Fruit fly (Drosophila melanogaster): Measurements from ENCODE around the gene tal-1A.

The tal-1A gene

dm6 chr3R:13812736-13813250 is at the start of gene tal-1A, which contains the start of the genes tal-2A, tal-3A and tal-AA (continued):
- TF ChIP-seq CG17359 (tag; optimal IDR thresholded peaks at IDR 0.05) = no peak
- no peak for TF ChIP-seq NK7.1 (GFP tag; optimal IDR thresholded peaks at IDR 0.05)
- no peak for TF ChIP-seq Taf1 (GFP tag; IDR thresholded peaks at IDR 0.05)
- TF ChIP-seq CG18764 (GFP tag; optimal IDR thresholded peaks at IDR 0.05) = no peak
- TF ChIP-seq sd (tag; optimal IDR thresholded peaks at IDR 0.05) = no peak
- TF ChIP-seq Mad (GFP tag; optimal IDR thresholded peaks at IDR 0.05) = no peak
- no peak for TF ChIP-seq Doc2 (GFP tag; IDR thresholded peaks at IDR 0.05)
- no peak for TF ChIP-seq Sry-β (GFP tag; optimal IDR thresholded peaks at IDR 0.05)
- TF ChIP-seq D19A (tag; optimal IDR thresholded peaks at IDR 0.05) = no peak
- no peak for TF ChIP-seq gcm2 (GFP tag; optimal IDR thresholded peaks at IDR 0.05)
- no peak for TF ChIP-seq Bteb2 (GFP tag; optimal IDR thresholded peaks at IDR 0.05)
- no peak for TF ChIP-seq CG15696 (tag; optimal IDR thresholded peaks at IDR 0.05)
- no peak for TF ChIP-seq sc (optimal IDR thresholded peaks at IDR 0.05)
- TF ChIP-seq sc (GFP tag; optimal IDR thresholded peaks at IDR 0.05) = peak; percentile 19
- TF ChIP-seq NfI (GFP tag; optimal IDR thresholded peaks at IDR 0.05) = no peak
- TF ChIP-seq rib (GFP tag; IDR thresholded peaks at IDR 0.05) = no peak; the same call in 1 of the 2 replicates
- TF ChIP-seq CG12391 (tag; optimal IDR thresholded peaks at IDR 0.05) = no peak
- TF ChIP-seq dm (GFP tag; optimal IDR thresholded peaks at IDR 0.05) = no peak
- TF ChIP-seq CG8944 (GFP tag; optimal IDR thresholded peaks at IDR 0.05) = no peak
- no peak for TF ChIP-seq HHEX (GFP tag; optimal IDR thresholded peaks at IDR 0.05)
- TF ChIP-seq Hsf (GFP tag; optimal IDR thresholded peaks at IDR 0.05) = no peak
- no peak for TF ChIP-seq ERR (GFP tag; optimal IDR thresholded peaks at IDR 0.05)
- TF ChIP-seq Doc3 (GFP tag; IDR thresholded peaks at IDR 0.05; ENCODE audit: partially characterized antibody) = 0 out of 3 replicates have a peak, but pooled peaks have one; percentile 53
- no peak for TF ChIP-seq Sin3A (optimal IDR thresholded peaks at IDR 0.05)
- no peak for TF ChIP-seq CG8089 (GFP tag; optimal IDR thresholded peaks at IDR 0.05)
- no peak for TF ChIP-seq ap (GFP tag; IDR thresholded peaks at IDR 0.05)
- TF ChIP-seq MTF-1 (GFP tag; optimal IDR thresholded peaks at IDR 0.05; ENCODE audit: borderline replicate concordance) = peak; percentile 7
- no peak for TF ChIP-seq Six4 (GFP tag; optimal IDR thresholded peaks at IDR 0.05)
- TF ChIP-seq HLH4C (GFP tag; IDR thresholded peaks at IDR 0.05; ENCODE audit: partially characterized antibody) = 0 out of 3 replicates have a peak, but pooled peaks have one; percentile 7
- no peak; the same call in 1 of the 2 replicates for TF ChIP-seq HLH3B (GFP tag; IDR thresholded peaks at IDR 0.05)
- TF ChIP-seq grau (tag; optimal IDR thresholded peaks at IDR 0.05) = no peak
- no peak for TF ChIP-seq ab (GFP tag; optimal IDR thresholded peaks at IDR 0.05)
- no peak for TF ChIP-seq Usf (GFP tag; optimal IDR thresholded peaks at IDR 0.05)
- TF ChIP-seq C15 (GFP tag; IDR thresholded peaks at IDR 0.05) = no peak
- TF ChIP-seq tin (GFP tag; optimal IDR thresholded peaks at IDR 0.05) = no peak
- TF ChIP-seq Blimp-1 (GFP tag; optimal IDR thresholded peaks at IDR 0.05) = peak; percentile 38
- 0 out of 3 replicates have a peak, but pooled peaks have one; percentile 33 for TF ChIP-seq CG34422 (GFP tag; IDR thresholded peaks at IDR 0.05)
- TF ChIP-seq HmgZ (tag; optimal IDR thresholded peaks at IDR 0.05) = no peak
- no peak for TF ChIP-seq zf30C (GFP tag; optimal IDR thresholded peaks at IDR 0.05)
- no peak for TF ChIP-seq D19B (GFP tag; optimal IDR thresholded peaks at IDR 0.05)
- TF ChIP-seq CG6689 (GFP tag; IDR thresholded peaks at IDR 0.05) = peak; percentile 16; the same call in 1 of the 2 replicates
- peak; percentile 99 for TF ChIP-seq yki (optimal IDR thresholded peaks at IDR 0.05)
- peak; percentile 74 for TF ChIP-seq Dll (GFP tag; IDR thresholded peaks at IDR 0.05; ENCODE audit: partially characterized antibody)
- TF ChIP-seq CG9932 (GFP tag; IDR thresholded peaks at IDR 0.05) = peak; percentile 11; the same call in 1 of the 2 replicates
- TF ChIP-seq luna (GFP tag; optimal IDR thresholded peaks at IDR 0.05) = no peak
- no peak for TF ChIP-seq CkIIα-i1 (GFP tag; IDR thresholded peaks at IDR 0.05)
- peak; percentile 49 for TF ChIP-seq HLHmδ (GFP tag; optimal IDR thresholded peaks at IDR 0.05)
- no peak for TF ChIP-seq CG12236 (GFP tag; optimal IDR thresholded peaks at IDR 0.05)
- no peak for TF ChIP-seq psq (GFP tag; optimal IDR thresholded peaks at IDR 0.05)
- no peak for TF ChIP-seq Kr (GFP tag; optimal IDR thresholded peaks at IDR 0.05)
- TF ChIP-seq Pdp1 (GFP tag; optimal IDR thresholded peaks at IDR 0.05) = peak in 1 of 2 experiments; percentile 75
- peak; percentile 10 for TF ChIP-seq CrebB (tag; optimal IDR thresholded peaks at IDR 0.05)

Measured in whole organism, embryonic.